Fruit fly (Drosophila melanogaster) Kc167 (cell line): ENCODE measurements around the gene CG32568.

Experiments used
- Myc ChIP-seq: fragments of >200 bp; optimal IDR thresholded peaks from 2 replicates; lab custom pipeline; 2017; ENCODE audit warnings: missing external identifiers
- Sin3A ChIP-seq: fragments of >200 bp; optimal IDR thresholded peaks from 2 replicates; lab custom pipeline; 2018; ENCODE audit warnings: missing external identifiers
- h ChIP-seq: fragments of >200 bp; optimal IDR thresholded peaks from 3 replicates; lab custom pipeline; 2018; ENCODE audit warnings: missing external identifiers
- insv ChIP-seq: fragments of >200 bp; optimal IDR thresholded peaks from 3 replicates; lab custom pipeline; 2018; ENCODE audit warnings: missing external identifiers
- psq ChIP-seq: fragments of >200 bp; optimal IDR thresholded peaks from 2 replicates; lab custom pipeline; 2017; ENCODE audit warnings: missing external identifiers
- ttk ChIP-seq: sonication (Bioruptor generic); optimal IDR thresholded peaks from 2 replicates; lab custom pipeline; 2017; ENCODE audit warnings: missing external identifiers

CG32568 gene

DNA sequence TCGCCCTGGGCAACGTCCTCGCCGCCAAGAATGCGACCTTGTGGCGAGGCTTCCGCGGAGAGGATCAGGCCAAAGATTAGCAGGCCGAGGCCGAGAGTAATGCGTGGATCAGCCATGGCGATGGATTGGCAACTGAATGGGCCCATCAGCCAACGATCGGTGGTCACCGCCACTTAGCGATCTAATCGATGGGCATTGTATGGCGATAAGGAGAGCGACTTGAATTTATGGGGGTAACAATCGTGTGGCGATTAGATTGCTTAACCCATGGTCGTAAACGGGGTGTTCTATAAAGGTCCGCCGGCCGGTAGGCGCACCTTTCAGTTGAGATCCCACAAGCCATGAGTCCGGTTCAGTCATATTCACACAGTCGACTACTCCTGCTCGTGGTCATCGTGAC is 37.0 kb upstream of the CG32568 start, which contains the start of the genes CG9673 and CG4653:
TSS of gene CG9673 (minus strand) at position 138 of the 400 bp plus-strand sequence.
TSS of gene CG4653 (plus strand) at position 335 of the 400 bp plus-strand sequence.
- TF ChIP-seq psq (lab: Kevin White, UChicago): no peak
- TF ChIP-seq Myc: no peak
- no peak for TF ChIP-seq insv (lab: Kevin White, UChicago)
- no peak for TF ChIP-seq Sin3A

DNA sequence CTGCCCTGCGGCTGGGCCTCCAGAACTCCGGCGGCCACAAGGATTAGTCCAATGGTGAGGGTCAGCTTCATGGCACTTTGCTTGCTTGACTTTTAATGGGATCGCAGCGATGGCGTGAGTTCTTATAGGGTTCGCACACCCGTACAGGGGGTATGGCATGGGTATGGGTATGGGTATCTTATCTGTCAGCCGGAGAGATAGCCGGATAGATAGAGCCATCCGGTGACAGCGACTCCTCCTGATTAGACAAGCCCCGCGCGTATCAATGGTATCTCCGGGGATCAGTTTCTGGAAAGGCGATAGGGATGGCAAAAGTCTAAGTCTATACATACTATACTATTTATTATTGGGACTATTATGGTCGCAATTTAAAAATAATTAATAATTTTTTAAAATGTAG is 33.9 kb upstream of the CG32568 start, which contains the start of gene CG9672:
TSS of gene CG9672 (minus strand) at position 101 of the 400 bp plus-strand sequence.
- no peak for TF ChIP-seq Myc
- no peak for TF ChIP-seq ttk (lab: Kevin White, UChicago)
- TF ChIP-seq Sin3A: no peak
- no peak for TF ChIP-seq h
- TF ChIP-seq insv (lab: Kevin White, UChicago): no peak
- no peak for TF ChIP-seq psq (lab: Kevin White, UChicago)

DNA sequence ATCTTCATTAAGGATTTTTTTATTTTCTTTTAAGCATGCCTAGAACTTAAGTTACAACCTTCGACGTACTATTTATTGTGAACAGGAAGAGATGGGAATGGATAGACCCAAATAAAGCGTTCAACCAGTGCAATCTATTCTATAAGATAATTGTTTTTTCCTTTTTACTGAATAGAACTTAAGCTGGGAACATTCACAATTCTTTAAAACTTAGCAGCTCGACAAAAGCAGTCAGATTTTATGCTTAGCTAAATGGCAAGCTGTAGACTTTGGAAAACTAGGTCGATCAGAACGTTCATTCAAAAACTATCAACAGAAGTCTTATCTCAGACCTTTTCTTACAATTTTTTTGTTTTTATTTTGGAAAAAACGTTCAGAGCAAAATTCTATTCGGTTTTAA is 29.7 kb upstream of the CG32568 start, which contains the start of gene CG13008:
TSS of gene CG13008 (plus strand) at position 301 of the 400 bp plus-strand sequence.
- no peak for TF ChIP-seq insv (lab: Kevin White, UChicago)
- TF ChIP-seq psq (lab: Kevin White, UChicago): no peak
- TF ChIP-seq Myc: no peak
- TF ChIP-seq ttk (lab: Kevin White, UChicago): no peak

DNA sequence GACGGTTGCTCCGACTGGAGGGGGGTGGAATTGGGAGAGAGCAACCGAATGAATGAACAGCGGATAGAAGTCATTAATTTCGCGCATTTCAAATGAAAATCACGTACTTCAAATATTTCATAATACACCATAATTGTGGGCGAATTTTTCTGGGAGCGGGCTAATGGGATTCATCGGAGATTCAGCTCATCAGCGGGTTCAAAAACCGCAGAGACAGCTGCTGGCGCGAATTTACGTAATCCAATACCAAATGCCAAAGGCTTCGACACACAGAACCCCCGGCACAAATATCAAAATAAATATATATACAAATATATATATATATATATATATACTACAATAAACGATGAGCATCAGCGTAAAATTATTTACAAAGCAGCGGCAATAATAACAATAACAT is 24.1 kb upstream of the CG32568 start:
- TF ChIP-seq Sin3A (no peak), h (no peak), insv (lab: Kevin White, UChicago) (no peak), ttk (lab: Kevin White, UChicago) (no peak), psq (lab: Kevin White, UChicago) (no peak), Myc (no peak)

DNA sequence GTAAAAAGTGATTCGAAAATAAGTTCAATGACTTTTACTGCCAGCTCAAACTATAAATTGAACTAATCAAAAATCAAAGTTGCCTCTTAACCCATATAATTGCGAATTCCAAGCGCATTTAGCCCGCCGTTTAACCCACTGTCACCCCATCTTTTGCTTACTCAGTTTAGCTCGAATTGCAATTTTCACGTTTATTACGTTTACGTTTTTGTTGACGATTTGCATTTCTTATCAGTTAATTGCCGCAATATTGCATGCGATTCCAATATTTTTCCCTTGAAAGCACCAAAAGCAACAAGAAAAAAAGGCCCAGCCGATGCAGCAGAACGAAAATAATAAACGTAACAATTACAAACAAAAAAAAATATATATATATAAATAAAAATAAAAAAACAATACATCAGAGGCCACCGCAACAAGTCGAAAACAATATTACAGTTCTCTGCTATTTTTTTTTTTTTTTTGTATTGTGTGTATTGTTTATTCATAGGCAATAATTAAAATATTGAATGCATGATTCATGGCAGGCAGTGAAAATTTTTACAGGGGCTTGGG is 22.5 kb upstream of the CG32568 start:
- no peak for TF ChIP-seq Myc
- TF ChIP-seq ttk (lab: Kevin White, UChicago): no peak
- TF ChIP-seq Sin3A: no peak
- no peak for TF ChIP-seq h
- no peak for TF ChIP-seq psq (lab: Kevin White, UChicago)
- no peak for TF ChIP-seq insv (lab: Kevin White, UChicago)

DNA sequence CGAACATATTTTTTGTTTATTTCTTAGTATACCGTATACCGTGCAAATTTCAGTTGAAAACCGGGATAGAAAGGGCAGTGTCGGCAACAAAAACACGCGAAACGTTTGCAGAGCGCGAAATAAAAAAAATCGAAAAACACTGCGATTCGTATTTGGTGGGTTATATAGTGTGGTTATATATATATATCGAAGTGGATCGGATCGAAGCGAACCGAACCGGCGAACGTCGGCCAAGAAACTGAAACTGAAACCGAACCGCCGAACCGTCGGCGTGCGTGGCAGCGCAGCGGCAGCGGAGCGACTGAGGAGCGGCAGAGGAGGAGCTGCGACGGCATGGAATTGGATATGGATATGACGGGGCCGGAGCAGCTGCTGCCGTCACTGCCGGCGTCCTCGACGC is 19.5 kb upstream of the CG32568 start, which contains the start of the genes CG32572 and CG34325:
TSS of gene CG32572 (plus strand) at position 16 of the 400 bp plus-strand sequence.
TSS of gene CG34325 (minus strand) at position 244 of the 400 bp plus-strand sequence.
- TF ChIP-seq ttk (lab: Kevin White, UChicago) (no peak), psq (lab: Kevin White, UChicago) (no peak), h (no peak), Sin3A (no peak), Myc (no peak), insv (lab: Kevin White, UChicago) (no peak)

DNA sequence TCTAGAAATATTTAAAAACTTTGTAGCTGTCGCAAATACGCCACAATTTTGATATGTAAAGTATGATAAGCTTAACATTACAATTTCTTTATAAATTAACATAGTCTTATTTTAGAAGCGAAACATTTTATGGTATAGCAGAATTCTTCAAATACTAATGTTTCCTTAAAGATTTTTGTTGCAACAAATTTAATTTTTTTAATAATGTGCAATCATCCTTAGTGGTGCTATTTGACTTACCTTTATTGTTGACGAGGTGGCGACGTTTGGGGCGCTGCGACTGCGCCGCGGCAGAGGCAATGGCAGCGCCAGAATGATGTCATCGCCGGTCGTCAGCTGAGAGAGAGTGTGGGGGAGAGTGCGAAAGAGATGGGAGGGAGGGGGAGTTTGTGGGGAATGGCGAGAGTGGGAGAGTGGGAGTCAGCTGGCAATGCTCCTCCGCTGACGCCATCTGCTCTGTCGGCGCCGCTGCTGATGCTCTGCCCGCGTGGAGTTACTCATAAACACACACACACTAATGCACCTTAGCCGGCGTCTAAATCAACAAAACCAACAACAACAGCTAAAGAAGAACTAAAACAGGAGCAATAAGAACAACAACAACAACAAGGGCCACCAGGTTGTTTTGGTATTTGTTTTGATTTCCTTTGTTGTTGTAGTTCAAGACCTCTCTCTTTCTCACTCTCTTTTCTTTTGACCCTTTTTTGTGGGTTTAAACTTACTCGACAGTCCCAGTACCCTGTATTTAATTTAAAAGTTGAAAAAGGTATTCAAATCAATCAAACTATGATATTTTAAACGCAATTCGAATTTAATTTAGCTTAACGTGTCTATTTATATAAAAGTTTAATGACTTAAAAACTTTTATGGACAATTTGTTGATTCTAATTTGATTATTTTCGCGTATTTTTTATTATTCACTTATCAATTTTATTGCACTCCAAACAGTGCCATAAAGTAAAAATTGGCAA is 17.2 kb upstream of the CG32568 start:
- no peak for TF ChIP-seq psq (lab: Kevin White, UChicago)
- no peak for TF ChIP-seq Sin3A
- no peak for TF ChIP-seq Myc
- no peak for TF ChIP-seq ttk (lab: Kevin White, UChicago)
- TF ChIP-seq insv (lab: Kevin White, UChicago): no peak
- TF ChIP-seq h: no peak

DNA sequence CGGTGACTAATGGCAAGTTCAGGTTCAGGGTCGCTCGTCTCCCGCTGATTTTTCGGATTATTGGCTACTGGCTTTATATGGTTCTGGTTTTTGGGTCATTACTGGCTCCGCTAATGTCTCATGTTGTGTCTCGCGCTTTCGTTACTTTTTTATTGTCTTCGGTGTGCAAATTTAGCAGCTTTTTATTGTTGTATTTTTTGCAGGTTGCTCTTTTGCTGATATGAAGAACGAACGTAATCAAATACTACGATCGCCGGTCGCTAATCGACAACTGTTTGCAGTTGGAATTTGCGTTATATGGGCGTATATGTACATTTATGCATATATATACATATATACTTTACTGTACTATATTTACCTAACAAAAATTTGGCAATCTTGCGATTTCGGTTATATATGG is 16.2 kb upstream of the CG32568 start:
- TF ChIP-seq h (no peak), psq (lab: Kevin White, UChicago) (no peak), Myc (no peak), ttk (lab: Kevin White, UChicago) (no peak), Sin3A (no peak), insv (lab: Kevin White, UChicago) (no peak)

DNA sequence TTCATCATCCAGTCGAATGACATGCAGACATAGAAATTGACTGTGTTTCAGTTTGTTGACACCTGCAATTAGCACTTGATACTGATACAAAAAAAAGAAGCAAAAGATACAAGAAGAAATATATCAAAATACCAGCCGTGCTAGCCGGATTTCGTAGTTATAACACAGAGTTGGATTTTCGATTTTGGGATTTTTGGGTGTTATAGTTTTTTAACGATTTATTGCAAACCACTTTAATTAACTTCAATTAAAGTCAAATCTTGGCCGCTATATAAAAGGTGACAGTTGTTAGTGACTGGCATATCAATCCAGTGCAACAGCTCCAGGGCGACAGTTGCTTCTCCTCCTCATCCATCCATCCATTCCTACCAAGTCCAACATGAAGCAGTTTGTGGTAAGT is 9.9 kb upstream of the CG32568 start, which contains the start of gene TwdlX:
TSS of gene TwdlX (plus strand) at position 301 of the 400 bp plus-strand sequence.
- TF ChIP-seq h (no peak), ttk (lab: Kevin White, UChicago) (no peak), Sin3A (no peak), Myc (no peak), insv (lab: Kevin White, UChicago) (no peak), psq (lab: Kevin White, UChicago) (no peak)

DNA sequence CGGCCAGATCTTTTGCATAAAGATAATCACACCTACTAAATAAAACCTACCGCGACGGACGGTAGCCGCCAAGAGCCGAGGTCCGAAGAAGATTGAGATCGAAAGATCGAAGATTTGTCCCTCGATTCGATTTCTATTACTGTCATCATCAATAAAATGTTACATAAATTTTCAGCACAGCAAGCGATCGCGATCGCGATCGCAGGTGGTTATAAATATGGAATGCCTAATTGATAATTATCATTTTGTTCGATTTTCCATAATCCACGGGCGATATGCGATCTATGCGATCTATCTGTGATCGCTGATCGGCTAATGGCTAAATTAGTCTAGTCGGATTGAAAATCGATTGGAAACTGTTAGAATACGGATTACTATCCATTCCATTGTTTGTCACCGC is 7.5 kb upstream of the CG32568 start:
- no peak for TF ChIP-seq Sin3A

DNA sequence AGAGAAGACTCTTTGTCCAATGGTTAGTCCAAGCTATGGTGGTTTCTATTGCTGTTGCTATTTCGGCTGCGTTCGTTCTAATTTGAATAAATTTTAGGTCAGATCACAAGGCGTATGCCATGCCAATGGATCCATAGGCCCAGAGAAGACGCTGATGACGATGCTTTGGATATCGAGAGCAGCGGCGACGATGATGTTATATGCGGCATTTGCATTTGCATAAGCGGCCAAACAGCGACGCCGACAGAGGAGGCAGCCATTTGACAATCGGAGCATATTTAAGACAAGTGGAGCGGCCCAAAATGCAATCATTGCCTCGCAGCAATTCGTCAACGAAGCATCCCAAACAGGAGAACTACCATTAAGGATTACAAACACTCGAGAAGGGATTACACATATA is 6.1 kb upstream of the CG32568 start, which contains the start of gene TwdlY:
TSS of gene TwdlY (plus strand) at position 301 of the 400 bp plus-strand sequence.
- no peak for TF ChIP-seq insv (lab: Kevin White, UChicago)
- no peak for TF ChIP-seq h
- TF ChIP-seq Sin3A: no peak

DNA sequence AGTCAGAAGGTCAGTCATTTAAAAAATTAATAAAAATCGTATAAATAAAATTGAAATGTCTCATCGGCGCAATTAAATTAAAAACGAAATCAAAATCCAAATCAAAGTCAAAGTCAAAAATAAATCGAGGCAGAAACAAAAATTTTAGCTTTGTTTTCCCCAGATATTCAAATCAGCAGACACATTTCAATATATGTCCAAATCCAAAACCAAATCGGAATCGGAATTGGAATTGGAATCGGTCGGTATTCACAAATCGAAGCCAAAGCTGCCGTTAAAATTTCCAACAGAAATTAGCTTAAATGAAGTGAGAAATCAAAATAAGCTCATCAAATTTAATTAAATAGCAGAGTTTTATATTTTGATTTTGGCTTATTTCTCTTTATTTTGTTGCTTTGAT is 4.5 kb upstream of the CG32568 start:
- TF ChIP-seq ttk (lab: Kevin White, UChicago) (no peak), psq (lab: Kevin White, UChicago) (no peak), Sin3A (no peak), h (no peak), Myc (no peak)

DNA sequence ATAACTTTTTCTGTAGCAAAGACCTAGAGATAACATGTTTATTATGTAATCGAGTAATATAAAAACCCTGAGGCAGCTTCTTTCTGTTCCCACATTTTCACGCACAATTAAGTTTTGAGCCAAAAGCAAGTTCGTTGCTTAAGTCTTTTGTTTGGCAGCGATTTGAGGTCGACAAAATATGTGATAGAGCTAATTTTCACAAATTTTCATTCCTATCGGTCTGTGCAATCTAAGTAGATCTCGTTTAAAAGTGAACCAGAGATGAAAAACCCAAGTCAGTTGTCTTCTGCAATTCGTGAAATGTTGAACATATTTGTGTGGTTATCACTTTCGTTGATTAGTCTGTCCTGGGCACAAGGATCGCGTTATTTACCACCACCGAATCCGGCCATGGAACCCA is 2.8 kb upstream of the CG32568 start, which contains the start of gene TwdlZ:
TSS of gene TwdlZ (plus strand) at position 301 of the 400 bp plus-strand sequence.
- TF ChIP-seq h: no peak
